Fruit fly (Drosophila melanogaster) whole organism: ENCODE results near the gene snk.

ENCODE experiments used
- CG8478 ChIP-seq: fragments of >200 bp; optimal IDR thresholded peaks from 2 replicates; lab custom pipeline; 2018; ENCODE audit warnings: inconsistent platforms
- Dll ChIP-seq: fragments of >200 bp; optimal IDR thresholded peaks from 2 replicates; lab custom pipeline; 2017
- EcR ChIP-seq, 2 experiments: fragments of >200 bp; optimal IDR thresholded peaks; 2 replicates each; lab custom pipeline; 2017; ENCODE audit warnings: missing biosample characterization in 2 of 2, missing genetic modification characterization in 2 of 2, missing genetic modification reagents in 2 of 2
- pan ChIP-seq: fragments of >200 bp; optimal IDR thresholded peaks from 2 replicates; lab custom pipeline; 2017
- psq ChIP-seq: fragments of >200 bp; optimal IDR thresholded peaks from 2 replicates; lab custom pipeline; 2017
- usp ChIP-seq: fragments of >200 bp; optimal IDR thresholded peaks from 2 replicates; lab custom pipeline; 2017; ENCODE audit warnings: missing biosample characterization, missing genetic modification characterization, mixed read lengths

DNA sequence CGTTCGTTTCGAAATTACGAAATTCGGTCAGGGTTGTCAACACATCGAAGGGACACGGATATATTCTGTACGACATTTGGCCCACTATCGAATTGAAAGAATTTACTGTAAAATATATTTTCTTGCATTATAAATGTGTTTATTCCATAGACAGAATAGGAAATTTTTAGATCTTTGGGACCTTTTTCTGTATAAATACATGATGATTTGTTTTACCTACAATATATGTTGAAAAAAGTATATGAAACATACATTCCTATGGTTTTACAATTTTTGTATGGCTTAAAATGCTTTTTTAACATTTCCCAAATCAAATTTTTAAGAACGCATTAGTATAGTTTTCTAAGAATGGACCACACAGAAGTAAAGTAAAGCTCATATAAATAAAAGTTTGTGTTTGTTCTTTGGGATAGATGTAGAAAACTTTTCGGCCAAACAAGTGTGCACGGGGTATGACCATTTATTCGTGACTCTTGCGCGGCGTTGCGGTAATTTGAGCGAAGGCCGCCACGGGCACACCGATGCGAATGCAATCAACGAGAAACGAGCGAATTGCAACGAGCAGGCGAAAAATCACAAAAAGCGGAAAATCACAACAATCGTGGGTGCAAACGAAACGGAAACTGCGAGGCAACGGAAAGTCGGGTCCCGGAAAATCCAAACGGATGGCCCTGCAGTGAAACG lies 44.9 kb downstream of the snk start, which contains the start of the genes CG17327, CG44194 and CG7518:
- TF ChIP-seq psq (lab: Kevin White, UChicago) = no peak
- TF ChIP-seq usp (GFP tag; lab: Kevin White, UChicago) = no peak
- no peak for TF ChIP-seq CG8478 (lab: Kevin White, UChicago)
- TF ChIP-seq pan = no peak
- no peak for TF ChIP-seq EcR (GFP tag; optimal IDR thresholded peaks at IDR 0.05; lab: Kevin White, UChicago)
- TF ChIP-seq Dll (lab: Kevin White, UChicago) = no peak
